Worm (Caenorhabditis elegans): ENCODE data around the gene irld-4.

irld-4 gene

ce11 chrIV:14677095-14677633 lies 44.3 kb downstream of the irld-4 start, which contains the start of gene Y57G11C.31:
TSS of gene Y57G11C.31 (plus strand) at chrIV:14677370.
- no peak for TF ChIP-seq unc-62 (GFP tag; optimal IDR thresholded peaks at IDR 0.05)

ce11 chrIV:14679060-14679459 lies 46.2 kb downstream of the irld-4 start:
- no peak for TF ChIP-seq unc-62 (GFP tag; optimal IDR thresholded peaks at IDR 0.05)
